Fruit fly (Drosophila melanogaster): Measurements from ENCODE around the gene Srg1.

- TF ChIP-seq CG8478 (optimal IDR thresholded peaks at IDR 0.05), result no peak
- peak in 1 of 2 experiments; percentile 24 for TF ChIP-seq CTCF (optimal IDR thresholded peaks at IDR 0.05)
These were observed 6.0 kb upstream of the Srg1 start, which contains the start of gene CycB3 for dm6 chr3R:24870389-24871048.

Measured in S2 (cell line).